Worm (Caenorhabditis elegans) whole organism, midembryonic: ENCODE measurements around the gene cyp-13A4.

Experiments
- T22C8.4 ChIP-seq: fragments of 200-800 bp; sonication (Bioruptor generic); IDR thresholded peaks from 2 replicates; pipeline ENCODE4 v1.3.6; 2022; ENCODE audit warnings: missing genetic modification characterization, missing compliant biosample characterization
- flt-1 ChIP-seq: fragments of 200-800 bp; sonication (Bioruptor generic); IDR thresholded peaks from 2 replicates; pipeline ENCODE4 v1.3.6; 2022; ENCODE audit warnings: missing genetic modification characterization, missing compliant biosample characterization
- med-1 ChIP-seq: sonication (generic microtip); optimal IDR thresholded peaks from 2 replicates; lab custom pipeline; 2017; ENCODE audit warnings: missing genetic modification characterization, mild to moderate bottlenecking, missing compliant biosample characterization, antibody characterized with exemption, missing genetic modification reagents; ENCODE audit not compliant: insufficient read depth
- ref-1 ChIP-seq: fragments of 200-800 bp; sonication (Bioruptor generic); conservative IDR thresholded peaks from 2 replicates; pipeline ENCODE4 v1.3.6; 2022; ENCODE audit warnings: missing genetic modification reagents, missing genetic modification characterization, missing compliant biosample characterization
- ztf-23 ChIP-seq: fragments of 200-800 bp; sonication (Bioruptor generic); IDR thresholded peaks from 2 replicates; pipeline ENCODE4 v1.3.6; 2022; ENCODE audit warnings: missing genetic modification reagents, missing genetic modification characterization, missing compliant biosample characterization
- ztf-29 ChIP-seq: fragments of 200-800 bp; sonication (Bioruptor generic); IDR thresholded peaks from 2 replicates; pipeline ENCODE4 v1.3.6; 2022; ENCODE audit warnings: missing genetic modification reagents, missing genetic modification characterization, missing compliant biosample characterization

DNA sequence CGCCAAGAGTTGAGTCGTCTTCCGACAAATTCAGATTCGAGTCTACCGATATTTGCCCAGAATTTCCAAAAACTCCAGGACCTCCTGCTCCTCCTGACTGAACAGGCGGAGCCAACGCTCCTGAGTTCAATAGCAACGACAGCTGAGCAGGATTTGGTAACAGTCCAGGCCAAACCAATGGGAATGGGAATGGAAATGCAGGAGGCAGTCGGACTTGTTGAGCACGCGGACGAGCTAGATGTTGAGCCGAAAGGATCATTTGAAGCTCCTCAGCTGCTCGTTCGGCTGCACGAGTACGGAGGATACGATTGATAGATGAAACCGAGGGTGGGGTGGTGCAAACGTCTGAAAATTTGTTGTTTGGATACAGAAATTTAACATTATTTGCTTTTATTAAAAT lies 29.4 kb upstream of the cyp-13A4 start:
- TF ChIP-seq T22C8.4 (GFP tag; lab: Robert Waterston, UW) = no peak
- no peak for TF ChIP-seq med-1 (GFP tag; lab: Kevin White, UChicago)
- TF ChIP-seq ztf-23 (GFP tag; lab: Robert Waterston, UW) = no peak
- no peak for TF ChIP-seq ref-1
- no peak for TF ChIP-seq ztf-29 (GFP tag; lab: Robert Waterston, UW)
- no peak for TF ChIP-seq flt-1
